Fruit fly (Drosophila melanogaster): ENCODE data around the gene CG14787.

DNA sequence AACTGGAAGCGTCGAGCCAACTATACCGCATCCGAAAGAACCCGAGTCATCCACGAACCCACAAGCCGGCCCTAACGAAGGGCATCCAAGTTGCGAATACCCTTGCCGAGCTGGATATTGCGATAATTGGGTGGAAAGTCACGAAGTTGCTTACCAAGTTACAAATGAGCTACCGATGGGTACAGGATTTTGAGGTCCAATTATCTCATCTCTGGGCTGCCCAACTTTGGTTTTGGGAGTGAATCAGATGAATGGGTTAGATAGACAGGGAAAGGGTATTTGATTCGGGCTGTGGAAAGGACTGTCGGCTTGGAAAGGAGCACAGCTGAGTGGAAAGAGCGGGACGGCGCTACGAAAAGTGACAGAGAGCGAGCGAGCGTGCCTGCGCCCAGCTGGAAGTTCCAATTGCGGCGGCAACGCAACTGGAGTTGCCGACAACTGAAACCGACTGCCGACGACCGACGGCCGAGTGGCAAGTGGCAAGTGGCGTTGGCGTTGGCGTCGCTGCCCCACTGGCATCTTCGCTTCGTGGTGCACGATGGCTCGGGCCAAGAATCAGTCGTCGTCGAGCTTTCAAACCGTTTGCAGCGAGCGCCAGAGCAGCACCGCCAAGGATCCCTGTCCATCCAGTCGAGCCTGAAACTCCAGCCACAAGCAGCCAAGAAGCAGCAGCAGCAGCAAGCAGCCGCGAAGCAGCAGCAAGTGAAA lies 50.1 kb downstream of the CG14787 start:
- TF ChIP-seq Hr4 (GFP tag; optimal IDR thresholded peaks at IDR 0.05) (no peak), CG1621 (tag; optimal IDR thresholded peaks at IDR 0.05) (no peak), CG6163 (GFP tag; IDR thresholded peaks at IDR 0.05) (peak; percentile 36; the same call in 1 of the 3 replicates), fd85E (GFP tag; optimal IDR thresholded peaks at IDR 0.05) (no peak), Lpt (GFP tag; optimal IDR thresholded peaks at IDR 0.05) (no peak), Sox102F (GFP tag; optimal IDR thresholded peaks at IDR 0.05) (no peak), CG8632 (GFP tag; optimal IDR thresholded peaks at IDR 0.05) (no peak), svp (GFP tag) (peak; percentile 76), eg (GFP tag; IDR thresholded peaks at IDR 0.05) (peak; percentile 10; the same call in 1 of the 3 replicates), Hr39 (GFP tag; optimal IDR thresholded peaks at IDR 0.05) (peak; percentile 21), Hr38 (GFP tag; optimal IDR thresholded peaks at IDR 0.05) (no peak)
